Worm (Caenorhabditis elegans): Measurements from ENCODE around the gene Y57G11C.36.

ce11 chrIV:14769218-14769835 is 4.3 kb downstream of the Y57G11C.36 start, which contains the start of gene Y57G11C.43:
- TF ChIP-seq hlh-13 (GFP tag; optimal IDR thresholded peaks at IDR 0.05) (no peak), ceh-9 (tag; optimal IDR thresholded peaks at IDR 0.05) (no peak), nfya-1 (tag; optimal IDR thresholded peaks at IDR 0.05) (no peak), ets-4 (tag; optimal IDR thresholded peaks at IDR 0.05) (no peak), madf-2 (tag; optimal IDR thresholded peaks at IDR 0.05) (no peak), ceh-6 (GFP tag; optimal IDR thresholded peaks at IDR 0.05) (no peak), dmd-4 (tag; optimal IDR thresholded peaks at IDR 0.05; ENCODE audit: borderline replicate concordance) (no peak), pha-4 (tag; optimal IDR thresholded peaks at IDR 0.05) (no peak), elt-2 (tag; optimal IDR thresholded peaks at IDR 0.05) (no peak), ama-1 (optimal IDR thresholded peaks at IDR 0.05) (no peak), rnt-1 (tag; optimal IDR thresholded peaks at IDR 0.05) (no peak), F13H6.1 (tag; optimal IDR thresholded peaks at IDR 0.05) (no peak), odd-2 (tag; optimal IDR thresholded peaks at IDR 0.05) (no peak)
